Fruit fly (Drosophila melanogaster) whole organism, embryonic: ENCODE data around the gene SelT.

Experiments used
- CG10209 ChIP-seq: fragments of 200-800 bp; sonication (Bioruptor generic); optimal IDR thresholded peaks from 3 replicates; lab custom pipeline; 2017; ENCODE audit warnings: missing biosample characterization, mild to moderate bottlenecking, missing genetic modification characterization, missing genetic modification reagents
- CG10959 ChIP-seq: fragments of 200-800 bp; sonication (Bioruptor generic); IDR thresholded peaks from 2 replicates; pipeline ENCODE4 v1.3.6; 2022; ENCODE audit warnings: missing biosample characterization, missing genetic modification characterization
- CG11456 ChIP-seq: fragments of 200-800 bp; sonication (Bioruptor generic); IDR thresholded peaks from 3 replicates; pipeline ENCODE4 v1.3.6; 2022; ENCODE audit warnings: missing biosample characterization, missing genetic modification characterization
- CG11504 ChIP-seq: fragments of 200-800 bp; sonication (Bioruptor generic); optimal IDR thresholded peaks from 3 replicates; lab custom pipeline; 2019; ENCODE audit warnings: missing biosample characterization, mild to moderate bottlenecking, missing genetic modification characterization, moderate library complexity
- CG12104 ChIP-seq: fragments of 200-800 bp; sonication (Bioruptor generic); optimal IDR thresholded peaks from 3 replicates; lab custom pipeline; 2016; ENCODE audit warnings: missing biosample characterization, missing genetic modification characterization
- CG12219 ChIP-seq: fragments of 200-800 bp; sonication (Bioruptor generic); optimal IDR thresholded peaks from 3 replicates; lab custom pipeline; 2018; ENCODE audit warnings: missing biosample characterization, mild to moderate bottlenecking, missing genetic modification characterization
- CG12391 ChIP-seq: fragments of 200-800 bp; sonication (Bioruptor generic); optimal IDR thresholded peaks from 3 replicates; lab custom pipeline; 2018; ENCODE audit warnings: missing biosample characterization, mild to moderate bottlenecking, missing genetic modification characterization, moderate library complexity
- CG13624 ChIP-seq: fragments of 200-800 bp; sonication (Bioruptor generic); optimal IDR thresholded peaks from 2 replicates; lab custom pipeline; 2016; ENCODE audit warnings: missing biosample characterization, missing genetic modification characterization
- CG14965 ChIP-seq: fragments of 200-800 bp; sonication (Bioruptor generic); optimal IDR thresholded peaks from 2 replicates; lab custom pipeline; 2016; ENCODE audit warnings: missing biosample characterization, missing genetic modification characterization, borderline replicate concordance
- CG15073 ChIP-seq: fragments of 200-800 bp; sonication (Bioruptor generic); optimal IDR thresholded peaks from 2 replicates; lab custom pipeline; 2016; ENCODE audit warnings: missing biosample characterization, missing genetic modification characterization
- CG15479 ChIP-seq: fragments of 200-800 bp; sonication (Bioruptor generic); optimal IDR thresholded peaks from 3 replicates; lab custom pipeline; 2019; ENCODE audit warnings: missing biosample characterization, mild to moderate bottlenecking, missing genetic modification characterization, moderate library complexity
- CG18764 ChIP-seq: fragments of 200-800 bp; sonication (Bioruptor generic); optimal IDR thresholded peaks from 3 replicates; lab custom pipeline; 2016; ENCODE audit warnings: missing biosample characterization, missing genetic modification characterization
- CG2875 ChIP-seq: fragments of 200-800 bp; sonication (Bioruptor generic); optimal IDR thresholded peaks from 2 replicates; lab custom pipeline; 2017; ENCODE audit warnings: missing biosample characterization, mild to moderate bottlenecking, missing genetic modification characterization, missing genetic modification reagents
- CG34422 ChIP-seq: fragments of 200-800 bp; sonication (Bioruptor generic); IDR thresholded peaks from 3 replicates; pipeline ENCODE4 v1.3.6; 2022; ENCODE audit warnings: missing biosample characterization, missing genetic modification characterization
- CG4730 ChIP-seq: fragments of 200-800 bp; sonication (Bioruptor generic); IDR thresholded peaks from 2 replicates; pipeline ENCODE4 v1.3.6; 2022; ENCODE audit warnings: missing biosample characterization, missing genetic modification characterization
- CG5953 ChIP-seq: fragments of 200-800 bp; sonication (Bioruptor generic); IDR thresholded peaks from 2 replicates; pipeline ENCODE4 v1.3.6; 2022; ENCODE audit warnings: missing biosample characterization, missing genetic modification characterization
- CG6272 ChIP-seq: fragments of 200-800 bp; sonication (Bioruptor generic); IDR thresholded peaks from 2 replicates; pipeline ENCODE4 v1.3.6; 2022; ENCODE audit warnings: missing biosample characterization, missing genetic modification characterization
- CG7271 ChIP-seq: fragments of 200-800 bp; sonication (Bioruptor generic); optimal IDR thresholded peaks from 2 replicates; lab custom pipeline; 2018; ENCODE audit warnings: missing biosample characterization, mild to moderate bottlenecking, missing genetic modification characterization, moderate library complexity
- CG7928 ChIP-seq: fragments of 200-800 bp; sonication (Bioruptor generic); optimal IDR thresholded peaks from 2 replicates; lab custom pipeline; 2017; ENCODE audit warnings: missing biosample characterization, mild to moderate bottlenecking, missing genetic modification characterization
- CG8089 ChIP-seq: fragments of 200-800 bp; sonication (Bioruptor generic); optimal IDR thresholded peaks from 3 replicates; lab custom pipeline; 2016; ENCODE audit warnings: missing biosample characterization, missing genetic modification characterization
- CG8924 ChIP-seq: fragments of 200-800 bp; optimal IDR thresholded peaks from 3 replicates; lab custom pipeline; 2019; ENCODE audit warnings: missing biosample characterization, mild to moderate bottlenecking, missing genetic modification characterization, moderate library complexity
- CTCF ChIP-seq: fragments of 200-800 bp; sonication (Bioruptor generic); optimal IDR thresholded peaks from 2 replicates; lab custom pipeline; 2017; ENCODE audit warnings: missing biosample characterization, mild to moderate bottlenecking, missing genetic modification characterization, moderate library complexity
- Dfd ChIP-seq, 2 experiments: fragments of >200 bp; optimal IDR thresholded peaks; 2 replicates each; lab custom pipeline; 2017; ENCODE audit warnings: missing biosample characterization in 2 of 2, missing genetic modification characterization in 2 of 2
- Doc3 ChIP-seq: fragments of 200-800 bp; sonication (Bioruptor generic); IDR thresholded peaks from 3 replicates; pipeline ENCODE4 v1.3.6; 2022; ENCODE audit warnings: missing biosample characterization, missing genetic modification characterization; ENCODE audit not compliant: partially characterized antibody
- HHEX ChIP-seq: fragments of 200-800 bp; sonication (Bioruptor generic); optimal IDR thresholded peaks from 3 replicates; lab custom pipeline; 2017; ENCODE audit warnings: missing biosample characterization, mild to moderate bottlenecking, missing genetic modification characterization, missing genetic modification reagents
- Lhr ChIP-seq: fragments of 200-800 bp; sonication (Bioruptor generic); optimal IDR thresholded peaks from 3 replicates; lab custom pipeline; 2017; ENCODE audit warnings: mild to moderate bottlenecking, missing biosample characterization, missing genetic modification reagents, missing genetic modification characterization
- Med ChIP-seq: fragments of 200-800 bp; sonication (Bioruptor generic); peaks from one replicate; lab custom pipeline; 2016; ENCODE audit warnings: missing biosample characterization, missing genetic modification characterization, mild to moderate bottlenecking, inconsistent platforms, moderate library complexity
- Oli ChIP-seq: fragments of 200-800 bp; sonication (Bioruptor generic); optimal IDR thresholded peaks from 2 replicates; lab custom pipeline; 2018; ENCODE audit warnings: missing biosample characterization, mild to moderate bottlenecking, missing genetic modification characterization, moderate library complexity
- Scr ChIP-seq: fragments of 200-800 bp; sonication (Bioruptor generic); IDR thresholded peaks from 2 replicates; pipeline ENCODE4 v1.3.6; 2022; ENCODE audit warnings: missing biosample characterization, missing genetic modification characterization; ENCODE audit not compliant: partially characterized antibody
- corto ChIP-seq: fragments of 200-800 bp; sonication (Bioruptor generic); optimal IDR thresholded peaks from 2 replicates; lab custom pipeline; 2016; ENCODE audit warnings: missing biosample characterization, mild to moderate bottlenecking, missing genetic modification characterization, moderate library complexity
- exex ChIP-seq: fragments of 200-800 bp; sonication (Bioruptor generic); optimal IDR thresholded peaks from 4 replicates; lab custom pipeline; 2018; ENCODE audit warnings: missing biosample characterization, mild to moderate bottlenecking, missing genetic modification characterization, moderate library complexity
- fd64A ChIP-seq: fragments of 200-800 bp; sonication (Bioruptor generic); optimal IDR thresholded peaks from 3 replicates; lab custom pipeline; 2018; ENCODE audit warnings: missing biosample characterization, mild to moderate bottlenecking, missing genetic modification characterization
- gcm ChIP-seq: fragments of 200-800 bp; sonication (Bioruptor generic); optimal IDR thresholded peaks from 2 replicates; lab custom pipeline; 2019; ENCODE audit warnings: missing biosample characterization, mild to moderate bottlenecking, missing genetic modification characterization, moderate library complexity
- grau ChIP-seq: fragments of 200-800 bp; optimal IDR thresholded peaks from 3 replicates; lab custom pipeline; 2019; ENCODE audit warnings: missing biosample characterization, mild to moderate bottlenecking, missing genetic modification characterization, moderate library complexity
- kni ChIP-seq: fragments of 200-800 bp; sonication (Bioruptor generic); optimal IDR thresholded peaks from 3 replicates; lab custom pipeline; 2017; ENCODE audit warnings: mild to moderate bottlenecking, missing biosample characterization, missing genetic modification reagents, missing genetic modification characterization
- lov ChIP-seq, 2 experiments: fragments of 200-800 bp in 1 of 2; fragments of >200 bp in 1 of 2; sonication (Bioruptor generic) in 1 of 2; IDR thresholded peaks in 1 of 2; optimal IDR thresholded peaks in 1 of 2; 2 replicates in 1 of 2; 3 replicates in 1 of 2; pipeline versions ENCODE4 v1.3.6 to Lab custom; 2017 to 2022; ENCODE audit warnings: missing biosample characterization in 1 of 2, missing genetic modification characterization in 1 of 2
- nerfin-2 ChIP-seq: fragments of 200-800 bp; sonication (Bioruptor generic); IDR thresholded peaks from 2 replicates; pipeline ENCODE4 v1.3.6; 2022; ENCODE audit warnings: missing biosample characterization, missing genetic modification characterization; ENCODE audit not compliant: partially characterized antibody
- odd ChIP-seq: fragments of 200-800 bp; sonication (Bioruptor generic); optimal IDR thresholded peaks from 2 replicates; lab custom pipeline; 2017; ENCODE audit warnings: missing biosample characterization, mild to moderate bottlenecking, missing genetic modification characterization
- pfk ChIP-seq: fragments of 200-800 bp; sonication (Bioruptor generic); optimal IDR thresholded peaks from 2 replicates; lab custom pipeline; 2018; ENCODE audit warnings: missing biosample characterization, mild to moderate bottlenecking, missing genetic modification characterization, moderate library complexity
- pnt ChIP-seq: fragments of 200-800 bp; sonication (Bioruptor generic); optimal IDR thresholded peaks from 3 replicates; lab custom pipeline; 2016; ENCODE audit warnings: missing biosample characterization, missing genetic modification characterization
- pros ChIP-seq: fragments of 200-800 bp; sonication (Bioruptor generic); optimal IDR thresholded peaks from 3 replicates; lab custom pipeline; 2019; ENCODE audit warnings: missing biosample characterization, mild to moderate bottlenecking, missing genetic modification characterization, moderate library complexity
- rib ChIP-seq: fragments of 200-800 bp; sonication (Bioruptor generic); IDR thresholded peaks from 2 replicates; pipeline ENCODE4 v1.3.6; 2022; ENCODE audit warnings: missing biosample characterization, missing genetic modification characterization
- so ChIP-seq: fragments of 200-800 bp; sonication (Bioruptor generic); IDR thresholded peaks from 3 replicates; pipeline ENCODE4 v1.3.6; 2022; ENCODE audit warnings: missing biosample characterization, missing genetic modification characterization
- sob ChIP-seq: fragments of 200-800 bp; sonication (Bioruptor generic); IDR thresholded peaks from 2 replicates; pipeline ENCODE4 v1.3.6; 2022; ENCODE audit warnings: missing biosample characterization, missing genetic modification characterization
- tgo ChIP-seq: fragments of 200-800 bp; sonication (Bioruptor generic); IDR thresholded peaks from 3 replicates; pipeline ENCODE4 v1.3.6; 2022; ENCODE audit warnings: missing biosample characterization, missing genetic modification characterization
- usp ChIP-seq: fragments of >200 bp; optimal IDR thresholded peaks from 2 replicates; lab custom pipeline; 2017; ENCODE audit warnings: missing biosample characterization, missing genetic modification characterization
- vnd ChIP-seq: fragments of 200-800 bp; sonication (Bioruptor generic); IDR thresholded peaks from 3 replicates; pipeline ENCODE4 v1.3.6; 2022; ENCODE audit warnings: missing biosample characterization, missing genetic modification characterization; ENCODE audit not compliant: partially characterized antibody
- vvl ChIP-seq: fragments of 200-800 bp; sonication (Bioruptor generic); IDR thresholded peaks from 2 replicates; pipeline ENCODE4 v1.3.6; 2022; ENCODE audit warnings: missing biosample characterization, missing genetic modification characterization
- wor ChIP-seq: fragments of 200-800 bp; sonication (Bioruptor generic); IDR thresholded peaks from 2 replicates; pipeline ENCODE4 v1.3.6; 2022; ENCODE audit warnings: missing biosample characterization, missing genetic modification characterization

The SelT gene

DNA sequence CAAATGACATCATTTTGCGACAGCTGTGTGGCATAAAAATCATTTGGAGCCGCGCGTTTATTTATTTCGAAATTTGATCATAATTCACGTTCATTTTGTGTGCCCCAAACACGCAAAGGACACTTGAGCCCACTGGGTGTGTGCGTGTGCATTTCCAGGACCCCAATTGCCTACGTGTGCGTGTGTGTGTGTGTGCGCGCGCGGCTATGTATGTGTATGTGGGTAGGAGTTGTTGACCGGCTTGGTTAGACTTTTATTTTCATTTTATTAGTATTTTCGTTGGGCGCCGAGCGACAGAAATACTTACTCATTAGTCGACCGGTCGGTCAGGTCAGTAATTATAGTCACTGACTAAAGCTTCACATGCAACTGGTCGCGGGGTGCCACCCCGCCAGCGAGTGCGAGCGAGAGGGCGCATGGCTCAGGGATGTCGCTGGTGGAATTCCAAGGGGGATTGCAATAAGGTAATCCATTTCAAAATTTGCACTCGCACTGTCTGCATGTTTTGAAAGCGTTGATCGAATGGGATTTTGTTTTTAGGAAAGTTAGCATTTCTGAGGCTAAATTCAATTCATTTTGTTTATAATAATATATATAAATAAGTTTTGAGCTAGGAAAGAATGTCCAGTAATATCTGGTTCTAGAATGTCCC, 32.9 kb downstream of the SelT start (continued):
- no peak for TF ChIP-seq CG12219 (GFP tag; lab: Kevin White, UChicago)
- no peak for TF ChIP-seq CG8089 (GFP tag; lab: Kevin White, UChicago)
- TF ChIP-seq Dfd (GFP tag; optimal IDR thresholded peaks at IDR 0.05; lab: Kevin White, UChicago) = no peak
- 0 out of 3 replicates have a peak, but pooled peaks have one; percentile 8 for TF ChIP-seq so (GFP tag; lab: Robert Waterston, UW)
- TF ChIP-seq CG6272 (GFP tag; lab: Robert Waterston, UW) = peak; percentile 23; the same call in 1 of the 2 replicates
- no peak for TF ChIP-seq exex
- no peak for TF ChIP-seq CG14965 (GFP tag; lab: Kevin White, UChicago)
- TF ChIP-seq tgo (GFP tag; lab: Robert Waterston, UW) = peak; percentile 49; the same call in 2 of the 3 replicates
- no peak for TF ChIP-seq CTCF (GFP tag; lab: Kevin White, UChicago)
- no peak for TF ChIP-seq kni (GFP tag; lab: Kevin White, UChicago)
- peak; percentile 19 for TF ChIP-seq CG12104
- TF ChIP-seq Scr (GFP tag; lab: Robert Waterston, UW) = no peak
- peak; percentile 31 for TF ChIP-seq CG12391 (tag; lab: Kevin White, UChicago)
- TF ChIP-seq pros = no peak
- TF ChIP-seq usp (GFP tag; lab: Kevin White, UChicago) = no peak
- peak; percentile 4 for TF ChIP-seq CG8924 (tag; lab: Kevin White, UChicago)
- TF ChIP-seq CG13624 = no peak
- no peak for TF ChIP-seq sob
- no peak for TF ChIP-seq gcm (GFP tag; lab: Kevin White, UChicago)
- TF ChIP-seq vvl (GFP tag; lab: Robert Waterston, UW) = peak; percentile 20; the same call in 1 of the 2 replicates
- TF ChIP-seq HHEX (GFP tag; lab: Kevin White, UChicago) = peak; percentile 69
- peak; percentile 76 for TF ChIP-seq Med (GFP tag; lab: Kevin White, UChicago)
- TF ChIP-seq CG10959 = no peak
- peak; percentile 1 for TF ChIP-seq pnt (GFP tag; lab: Kevin White, UChicago)
- no peak for TF ChIP-seq pfk
- no peak for TF ChIP-seq CG15073 (GFP tag; lab: Kevin White, UChicago)
- no peak for TF ChIP-seq Doc3
- peak; percentile 32 for TF ChIP-seq grau (tag; lab: Kevin White, UChicago)
- TF ChIP-seq CG5953 (GFP tag; lab: Robert Waterston, UW) = no peak
- peak; percentile 64 for TF ChIP-seq CG15479 (GFP tag; lab: Kevin White, UChicago)
- TF ChIP-seq Oli = peak; percentile 53
- no peak for TF ChIP-seq CG7271 (tag; lab: Kevin White, UChicago)
- TF ChIP-seq CG2875 (GFP tag; lab: Kevin White, UChicago) = no peak
- no peak for TF ChIP-seq CG18764
- no peak for TF ChIP-seq vnd (GFP tag; lab: Robert Waterston, UW)
- TF ChIP-seq wor (GFP tag; lab: Robert Waterston, UW) = no peak
- peak; percentile 50; the same call in 1 of the 2 replicates for TF ChIP-seq rib (GFP tag; lab: Robert Waterston, UW)
- TF ChIP-seq CG11504 (tag; lab: Kevin White, UChicago) = peak; percentile 49
- TF ChIP-seq lov (optimal IDR thresholded peaks at IDR 0.05; lab: Kevin White, UChicago) = no peak
- no peak for TF ChIP-seq lov (GFP tag; IDR thresholded peaks at IDR 0.05; lab: Robert Waterston, UW)
- no peak for TF ChIP-seq fd64A (GFP tag; lab: Kevin White, UChicago)
- TF ChIP-seq CG10209 (GFP tag; lab: Kevin White, UChicago) = peak; percentile 53
- peak; percentile 25 for TF ChIP-seq corto (GFP tag; lab: Kevin White, UChicago)
- TF ChIP-seq odd = no peak
- TF ChIP-seq CG4730 (GFP tag; lab: Robert Waterston, UW) = 0 out of 2 replicates have a peak, but pooled peaks have one; percentile 19
- TF ChIP-seq Lhr (GFP tag; lab: Kevin White, UChicago) = no peak
- peak; percentile 78 for TF ChIP-seq CG11456 (GFP tag; lab: Robert Waterston, UW)
- TF ChIP-seq CG7928 (GFP tag; lab: Kevin White, UChicago) = no peak
- peak; percentile 56; the same call in 1 of the 3 replicates for TF ChIP-seq CG34422
- TF ChIP-seq nerfin-2 (GFP tag; lab: Robert Waterston, UW) = no peak
